Worm (Caenorhabditis elegans): ENCODE measurements around the gene C56G2.15.

ce11 chrIII:6352459-6352858 is 15.2 kb downstream of the C56G2.15 start:
- TF ChIP-seq ama-1 (optimal IDR thresholded peaks at IDR 0.05), result no peak
- TF ChIP-seq hmg-4 (GFP tag; optimal IDR thresholded peaks at IDR 0.05), result no peak
- no peak for TF ChIP-seq tbx-11 (GFP tag; IDR thresholded peaks at IDR 0.05)
- no peak for TF ChIP-seq flt-1 (GFP tag; IDR thresholded peaks at IDR 0.05)
- TF ChIP-seq B0310.2 (tag; optimal IDR thresholded peaks at IDR 0.05), result no peak
- no peak for TF ChIP-seq pes-1 (GFP tag; IDR thresholded peaks at IDR 0.05)
- TF ChIP-seq ets-7 (tag; optimal IDR thresholded peaks at IDR 0.05), result no peak
- no peak for TF ChIP-seq hnd-1 (tag; optimal IDR thresholded peaks at IDR 0.05)
- no peak for TF ChIP-seq tbx-37 (GFP tag; conservative IDR thresholded peaks at IDR 0.05)
- no peak for TF ChIP-seq scrt-1 (GFP tag; IDR thresholded peaks at IDR 0.05)
- no peak for TF ChIP-seq F13C5.2 (tag; optimal IDR thresholded peaks at IDR 0.05)

Measured in whole organism, early embryonic.